Worm (Caenorhabditis elegans) whole organism, young adult: ENCODE results near the gene nhr-120.

Experiments used
- F55B11.4 ChIP-seq: sonication (generic microtip); optimal IDR thresholded peaks from 2 replicates; lab custom pipeline; 2016; ENCODE audit warnings: missing compliant biosample characterization, missing genetic modification characterization, borderline replicate concordance; ENCODE audit not compliant: insufficient read depth
- T26A5.8 ChIP-seq: sonication (generic microtip); optimal IDR thresholded peaks from 2 replicates; lab custom pipeline; 2016; ENCODE audit warnings: missing genetic modification characterization, missing compliant biosample characterization
- ama-1 ChIP-seq, 3 experiments: fragments of 150-350 bp in 1 of 3; sonication (generic microtip) in 2 of 3; optimal IDR thresholded peaks; 2 replicates each; lab custom pipeline; 2014 to 2018; ENCODE audit warnings: missing biosample characterization in 2 of 3, missing genetic modification characterization in 2 of 3, missing genetic modification reagents in 2 of 3
- efl-1 ChIP-seq: fragments of 150-350 bp; optimal IDR thresholded peaks from 2 replicates; lab custom pipeline; 2014; ENCODE audit warnings: missing biosample characterization, missing genetic modification reagents, missing genetic modification characterization
- fkh-3 ChIP-seq: sonication (generic microtip); optimal IDR thresholded peaks from 2 replicates; lab custom pipeline; 2016; ENCODE audit warnings: mild to moderate bottlenecking, missing genetic modification characterization, missing compliant biosample characterization
- pha-4 ChIP-seq: fragments of 150-350 bp; sonication (generic microtip); optimal IDR thresholded peaks from 2 replicates; lab custom pipeline; 2014; ENCODE audit warnings: missing biosample characterization, missing genetic modification reagents, missing genetic modification characterization

DNA sequence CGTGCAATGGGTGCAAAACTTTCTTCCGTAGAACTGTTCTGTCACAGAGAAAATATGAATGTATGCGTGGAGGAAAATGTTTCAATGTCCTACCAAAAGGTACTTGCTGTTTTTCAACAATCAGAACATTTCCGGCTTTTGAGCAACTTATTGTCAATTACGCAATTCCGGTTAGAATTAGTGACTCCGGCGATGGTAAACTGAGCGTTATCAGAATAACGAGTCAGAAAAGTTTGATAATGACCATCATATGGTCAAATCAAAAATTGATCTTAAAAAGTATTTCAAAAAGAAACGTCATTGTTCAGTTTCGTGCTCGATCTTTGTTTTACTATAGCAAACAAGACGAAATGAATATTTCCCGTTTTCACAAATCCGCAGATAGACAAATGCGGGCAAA is 16.4 kb upstream of the nhr-120 start:
- TF ChIP-seq F55B11.4 (tag; lab: Kevin White, UChicago): no peak
- no peak for TF ChIP-seq efl-1 (GFP tag; lab: Kevin White, UChicago)
- TF ChIP-seq fkh-3 (tag; lab: Kevin White, UChicago): no peak
- TF ChIP-seq pha-4 (tag; lab: Kevin White, UChicago): no peak
- no peak for TF ChIP-seq T26A5.8 (tag; lab: Kevin White, UChicago)
- TF ChIP-seq ama-1 (optimal IDR thresholded peaks at IDR 0.05; lab: Kevin White, UChicago): no peak
- TF ChIP-seq ama-1 (GFP tag; optimal IDR thresholded peaks at IDR 0.05; lab: Kevin White, UChicago): no peak
